Worm (Caenorhabditis elegans): ENCODE data around the gene arrd-15.

arrd-15 gene

DNA sequence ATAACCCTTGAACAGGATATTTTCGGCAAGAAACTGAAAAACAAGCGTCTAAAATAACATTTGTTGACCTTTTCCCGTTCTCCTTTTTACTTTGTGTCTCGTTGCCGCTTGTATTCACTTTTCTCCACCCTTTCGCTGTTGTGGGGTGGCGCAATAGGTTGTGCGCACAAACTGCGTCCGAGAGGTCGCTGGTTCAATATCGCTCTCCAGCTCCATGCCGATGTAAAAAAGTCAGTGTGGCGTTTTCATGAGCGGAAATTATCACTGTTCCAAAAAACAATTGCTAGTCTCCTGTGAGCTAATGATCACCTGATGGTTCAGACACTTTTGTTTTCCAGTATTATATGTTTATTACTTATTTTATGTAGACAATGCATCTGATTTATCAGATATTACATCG is 7.7 kb downstream of the arrd-15 start (continued):
- peak; percentile 36 for TF ChIP-seq T26A5.8 (tag; optimal IDR thresholded peaks at IDR 0.05)
- TF ChIP-seq ceh-79 (tag; optimal IDR thresholded peaks at IDR 0.05): no peak
- TF ChIP-seq nfya-1 (tag; optimal IDR thresholded peaks at IDR 0.05; ENCODE audit: borderline replicate concordance, insufficient read depth): no peak
- peak; percentile 36 for TF ChIP-seq F22D6.2 (tag; optimal IDR thresholded peaks at IDR 0.05)
- peak; percentile 66 for TF ChIP-seq hrde-1 (tag; optimal IDR thresholded peaks at IDR 0.05; ENCODE audit: borderline replicate concordance)
- 0 out of 2 replicates have a peak, but pooled peaks have one; percentile 34 for TF ChIP-seq B0019.2 (GFP tag; conservative IDR thresholded peaks at IDR 0.05)
- peak; percentile 70 for TF ChIP-seq T07F8.4 (tag; optimal IDR thresholded peaks at IDR 0.05)
- peak; percentile 63 to 87 for TF ChIP-seq rec-8 (tag; optimal IDR thresholded peaks at IDR 0.05)
- no peak for TF ChIP-seq nfya-2 (GFP tag; IDR thresholded peaks at IDR 0.05)
- TF ChIP-seq ama-1 (optimal IDR thresholded peaks at IDR 0.05): no peak
- TF ChIP-seq ama-1 (GFP tag; optimal IDR thresholded peaks at IDR 0.05): peak; percentile 58 to 64
- TF ChIP-seq C17E4.6 (GFP tag; IDR thresholded peaks at IDR 0.05): 0 out of 2 replicates have a peak, but pooled peaks have one; percentile 23
- TF ChIP-seq rpc-1 (optimal IDR thresholded peaks at IDR 0.05): peak; percentile 86
- TF ChIP-seq rpc-1 (tag; optimal IDR thresholded peaks at IDR 0.05): peak; percentile 93
- TF ChIP-seq dpff-1 (tag; optimal IDR thresholded peaks at IDR 0.05): no peak
- TF ChIP-seq lag-1 (GFP tag; IDR thresholded peaks at IDR 0.05): no peak
- 0 out of 2 replicates have a peak, but pooled peaks have one; percentile 55 for TF ChIP-seq Y79H2A.3 (GFP tag; conservative IDR thresholded peaks at IDR 0.05)
- 0 out of 2 replicates have a peak, but pooled peaks have one; percentile 14 for TF ChIP-seq madf-3 (GFP tag; IDR thresholded peaks at IDR 0.05)
- TF ChIP-seq atf-7 (tag; optimal IDR thresholded peaks at IDR 0.05): no peak
- TF ChIP-seq pha-4 (tag; optimal IDR thresholded peaks at IDR 0.05): no peak
- TF ChIP-seq ztf-3 (GFP tag; optimal IDR thresholded peaks at IDR 0.05): peak; percentile 21
- no peak for TF ChIP-seq ztf-26 (tag; optimal IDR thresholded peaks at IDR 0.05)
- TF ChIP-seq snpc-1.3 (tag; optimal IDR thresholded peaks at IDR 0.05; ENCODE audit: insufficient read depth): peak; percentile 72
- TF ChIP-seq nfyb-1 (GFP tag; IDR thresholded peaks at IDR 0.05): no peak
- TF ChIP-seq aptf-3 (GFP tag; IDR thresholded peaks at IDR 0.05): no peak
- peak; percentile 35 for TF ChIP-seq snpc-1.1 (tag; optimal IDR thresholded peaks at IDR 0.05; ENCODE audit: insufficient read depth)
- peak; percentile 73 for TF ChIP-seq F57A8.1 (GFP tag; optimal IDR thresholded peaks at IDR 0.05)
- TF ChIP-seq zfh-2 (GFP tag; conservative IDR thresholded peaks at IDR 0.05): no peak
- peak; percentile 77 for TF ChIP-seq ceh-27 (GFP tag; optimal IDR thresholded peaks at IDR 0.05)
- TF ChIP-seq Y56A3A.18 (GFP tag; IDR thresholded peaks at IDR 0.05): 0 out of 2 replicates have a peak, but pooled peaks have one; percentile 43
- TF ChIP-seq die-1 (tag; optimal IDR thresholded peaks at IDR 0.05): peak; percentile 92
- peak; percentile 84 for TF ChIP-seq K12H6.12 (tag; optimal IDR thresholded peaks at IDR 0.05)
- no peak for TF ChIP-seq lsy-27 (tag; optimal IDR thresholded peaks at IDR 0.05; ENCODE audit: borderline replicate concordance, insufficient read depth)
- no peak for TF ChIP-seq madf-6 (GFP tag; IDR thresholded peaks at IDR 0.05)
- 0 out of 2 replicates have a peak, but pooled peaks have one; percentile 73 for TF ChIP-seq bed-1 (GFP tag; IDR thresholded peaks at IDR 0.05)
- TF ChIP-seq C06A6.2 (GFP tag; conservative IDR thresholded peaks at IDR 0.05): no peak
- TF ChIP-seq attf-6 (GFP tag; IDR thresholded peaks at IDR 0.05): no peak
- peak; percentile 71 for TF ChIP-seq zim-3 (tag; optimal IDR thresholded peaks at IDR 0.05)
- TF ChIP-seq F52B5.7 (tag; optimal IDR thresholded peaks at IDR 0.05): no peak
- TF ChIP-seq rcor-1 (GFP tag; IDR thresholded peaks at IDR 0.05): peak; percentile 67; the same call in 1 of the 2 replicates
- peak; percentile 64 for TF ChIP-seq ceh-91 (GFP tag; IDR thresholded peaks at IDR 0.05)
- TF ChIP-seq Y53F4B.3 (GFP tag; IDR thresholded peaks at IDR 0.05): no peak; the same call in 1 of the 2 replicates
- TF ChIP-seq F33H1.4 (GFP tag; IDR thresholded peaks at IDR 0.05): peak; percentile 61; the same call in 1 of the 2 replicates
- TF ChIP-seq ekl-4 (GFP tag; IDR thresholded peaks at IDR 0.05): peak; percentile 76; the same call in 1 of the 2 replicates
- TF ChIP-seq unc-62 (GFP tag; optimal IDR thresholded peaks at IDR 0.05): no peak
- TF ChIP-seq let-526 (GFP tag; IDR thresholded peaks at IDR 0.05): peak; percentile 68; the same call in 1 of the 2 replicates
- TF ChIP-seq F23B12.7 (tag; optimal IDR thresholded peaks at IDR 0.05; ENCODE audit: insufficient read depth): peak; percentile 65
- TF ChIP-seq ccch-3 (GFP tag; optimal IDR thresholded peaks at IDR 0.05): no peak
